Worm (Caenorhabditis elegans) whole organism, L4 larva: ENCODE measurements around the gene cyp-33C7.

Source experiments
- F10B5.3 ChIP-seq: sonication (generic microtip); optimal IDR thresholded peaks from 2 replicates; lab custom pipeline; 2016; ENCODE audit warnings: mild to moderate bottlenecking, missing genetic modification characterization, missing compliant biosample characterization
- Y48G9A.11 ChIP-seq: fragments of 200-800 bp; sonication (Bioruptor generic); IDR thresholded peaks from 2 replicates; pipeline ENCODE4 v1.3.6; 2022; ENCODE audit warnings: missing genetic modification reagents, missing genetic modification characterization, missing compliant biosample characterization
- ZK337.2 ChIP-seq: fragments of 200-800 bp; sonication (Bioruptor generic); IDR thresholded peaks from 2 replicates; pipeline ENCODE4 v1.3.6; 2022; ENCODE audit warnings: missing genetic modification reagents, missing genetic modification characterization, missing compliant biosample characterization
- aha-1 ChIP-seq: fragments of 150-350 bp; peaks from one replicate; lab custom pipeline; 2014; ENCODE audit warnings: missing biosample characterization, missing genetic modification characterization
- ceh-20 ChIP-seq: fragments of 200-800 bp; sonication (Bioruptor generic); IDR thresholded peaks from 2 replicates; pipeline ENCODE4 v1.3.6; 2022; ENCODE audit warnings: missing genetic modification reagents, missing genetic modification characterization, missing compliant biosample characterization
- ceh-62 ChIP-seq: sonication (generic microtip); optimal IDR thresholded peaks from 2 replicates; lab custom pipeline; 2017; ENCODE audit warnings: missing biosample characterization, missing genetic modification characterization
- dmd-6 ChIP-seq: fragments of 200-800 bp; sonication (Bioruptor generic); IDR thresholded peaks from 2 replicates; pipeline ENCODE4 v1.3.6; 2022; ENCODE audit warnings: missing genetic modification reagents, missing genetic modification characterization, missing compliant biosample characterization
- dmd-9 ChIP-seq: fragments of 200-800 bp; sonication (Bioruptor generic); IDR thresholded peaks from 2 replicates; pipeline ENCODE4 v1.3.6; 2022; ENCODE audit warnings: missing genetic modification reagents, missing genetic modification characterization, missing compliant biosample characterization
- fkh-10 ChIP-seq: fragments of 150-350 bp; optimal IDR thresholded peaks from 2 replicates; lab custom pipeline; 2014; ENCODE audit warnings: missing biosample characterization, missing genetic modification reagents, missing genetic modification characterization
- gei-8 ChIP-seq: fragments of 200-800 bp; sonication (Bioruptor generic); optimal IDR thresholded peaks from 2 replicates; lab custom pipeline; 2018; ENCODE audit warnings: mild to moderate bottlenecking, missing genetic modification characterization, missing compliant biosample characterization
- hif-1 ChIP-seq, 2 experiments: sonication (generic microtip); optimal IDR thresholded peaks; 2 replicates each; lab custom pipeline; 2016 to 2017; ENCODE audit warnings: missing compliant biosample characterization in 2 of 2, missing genetic modification characterization in 2 of 2, missing genetic modification reagents in 2 of 2, missing genotype in 2 of 2, mild to moderate bottlenecking in 1 of 2
- hlh-11 ChIP-seq: fragments of 200-800 bp; sonication (Bioruptor generic); optimal IDR thresholded peaks from 2 replicates; lab custom pipeline; 2018; ENCODE audit warnings: mild to moderate bottlenecking, missing genetic modification characterization, missing compliant biosample characterization
- hlh-30 ChIP-seq: sonication (generic microtip); optimal IDR thresholded peaks from 2 replicates; lab custom pipeline; 2017; ENCODE audit warnings: antibody characterized with exemption, mild to moderate bottlenecking, missing genetic modification characterization, missing compliant biosample characterization; ENCODE audit not compliant: insufficient read depth
- jun-1 ChIP-seq: fragments of 150-350 bp; optimal IDR thresholded peaks from 2 replicates; lab custom pipeline; 2014; ENCODE audit warnings: missing biosample characterization, missing genetic modification reagents, missing genetic modification characterization
- lim-7 ChIP-seq: fragments of 200-800 bp; sonication (Bioruptor generic); IDR thresholded peaks from 2 replicates; pipeline ENCODE4 v1.3.6; 2022; ENCODE audit warnings: missing genetic modification characterization, missing compliant biosample characterization
- lin-13 ChIP-seq: fragments of 150-350 bp; optimal IDR thresholded peaks from 2 replicates; lab custom pipeline; 2014; ENCODE audit warnings: missing biosample characterization, missing genetic modification reagents, missing genetic modification characterization
- lin-38 ChIP-seq: fragments of 200-800 bp; sonication (Bioruptor generic); IDR thresholded peaks from 2 replicates; pipeline ENCODE4 v1.3.6; 2022; ENCODE audit warnings: missing genetic modification reagents, missing genetic modification characterization, missing compliant biosample characterization
- mdl-1 ChIP-seq, 2 experiments: fragments of 150-350 bp in 1 of 2; sonication (generic microtip) in 1 of 2; optimal IDR thresholded peaks; 2 replicates each; lab custom pipeline; 2014 to 2017; ENCODE audit warnings: missing biosample characterization in 2 of 2, missing genetic modification characterization in 2 of 2
- mep-1 ChIP-seq: fragments of 150-350 bp; sonication (generic microtip); optimal IDR thresholded peaks from 3 replicates; lab custom pipeline; 2014; ENCODE audit warnings: missing biosample characterization, missing genetic modification characterization
- mes-2 ChIP-seq: sonication (generic microtip); optimal IDR thresholded peaks from 2 replicates; lab custom pipeline; 2016; ENCODE audit warnings: missing genotype, mild to moderate bottlenecking, missing genetic modification characterization, missing compliant biosample characterization; ENCODE audit not compliant: poor library complexity, severe bottlenecking
- nhr-111 ChIP-seq: fragments of 200-800 bp; sonication (Bioruptor generic); optimal IDR thresholded peaks from 2 replicates; lab custom pipeline; 2018; ENCODE audit warnings: mild to moderate bottlenecking, missing genetic modification characterization, missing compliant biosample characterization
- nhr-237 ChIP-seq: sonication (generic microtip); optimal IDR thresholded peaks from 2 replicates; lab custom pipeline; 2017; ENCODE audit warnings: missing biosample characterization, missing genetic modification characterization
- nhr-28 ChIP-seq: fragments of 150-350 bp; optimal IDR thresholded peaks from 2 replicates; lab custom pipeline; 2014; ENCODE audit warnings: missing biosample characterization, missing genetic modification characterization
- nhr-41 ChIP-seq: fragments of 200-800 bp; sonication (Bioruptor generic); IDR thresholded peaks from 2 replicates; pipeline ENCODE4 v1.3.6; 2022; ENCODE audit warnings: missing genetic modification reagents, missing genetic modification characterization, missing compliant biosample characterization
- nhr-42 ChIP-seq: fragments of 200-800 bp; sonication (Bioruptor generic); IDR thresholded peaks from 2 replicates; pipeline ENCODE4 v1.3.6; 2022; ENCODE audit warnings: missing genetic modification characterization, missing compliant biosample characterization
- nhr-77 ChIP-seq: fragments of 150-350 bp; optimal IDR thresholded peaks from 2 replicates; lab custom pipeline; 2014; ENCODE audit warnings: missing biosample characterization, missing genetic modification characterization
- pqm-1 ChIP-seq: sonication (generic microtip); optimal IDR thresholded peaks from 2 replicates; lab custom pipeline; 2017; ENCODE audit warnings: missing biosample characterization, missing genetic modification characterization
- saeg-2 ChIP-seq: fragments of 200-800 bp; sonication (Bioruptor generic); IDR thresholded peaks from 2 replicates; pipeline ENCODE4 v1.3.6; 2022; ENCODE audit warnings: missing genetic modification reagents, missing genetic modification characterization, missing compliant biosample characterization
- sdz-12 ChIP-seq: fragments of 200-800 bp; sonication (Bioruptor generic); optimal IDR thresholded peaks from 2 replicates; lab custom pipeline; 2018; ENCODE audit warnings: mild to moderate bottlenecking, missing genetic modification characterization, missing compliant biosample characterization
- tag-97 ChIP-seq: fragments of 200-800 bp; sonication (Bioruptor generic); IDR thresholded peaks from 2 replicates; pipeline ENCODE4 v1.3.6; 2022; ENCODE audit warnings: missing genetic modification characterization, missing compliant biosample characterization
- tra-1 ChIP-seq: fragments of 200-800 bp; sonication (Bioruptor generic); IDR thresholded peaks from 2 replicates; pipeline ENCODE4 v1.3.6; 2022; ENCODE audit warnings: missing genetic modification reagents, missing genetic modification characterization, missing compliant biosample characterization
- unc-62 ChIP-seq, 3 experiments: fragments of 150-350 bp in 1 of 3; sonication (generic microtip); optimal IDR thresholded peaks in 2 of 3; peaks in 1 of 3; 1 replicate in 1 of 3; 2 replicates in 2 of 3; lab custom pipeline; 2014 to 2017; ENCODE audit warnings: missing biosample characterization in 3 of 3, missing genetic modification characterization in 3 of 3, missing genetic modification reagents in 3 of 3, missing genotype in 1 of 3
- vab-7 ChIP-seq: fragments of 200-800 bp; sonication (Bioruptor generic); IDR thresholded peaks from 2 replicates; pipeline ENCODE4 v1.3.6; 2022; ENCODE audit warnings: missing genetic modification reagents, missing genetic modification characterization, missing compliant biosample characterization
- zfp-2 ChIP-seq: sonication (generic microtip); optimal IDR thresholded peaks from 2 replicates; lab custom pipeline; 2016; ENCODE audit warnings: mild to moderate bottlenecking, missing genetic modification characterization, missing compliant biosample characterization
- zfp-3 ChIP-seq: fragments of 200-800 bp; sonication (Bioruptor generic); conservative IDR thresholded peaks from 2 replicates; pipeline ENCODE4 v1.3.6; 2022; ENCODE audit warnings: missing genetic modification reagents, missing genetic modification characterization, missing compliant biosample characterization
- zip-11 ChIP-seq: fragments of 200-800 bp; sonication (Bioruptor generic); IDR thresholded peaks from 2 replicates; pipeline ENCODE4 v1.3.6; 2022; ENCODE audit warnings: missing genetic modification characterization, missing compliant biosample characterization
- zip-2 ChIP-seq: fragments of 150-350 bp; optimal IDR thresholded peaks from 2 replicates; lab custom pipeline; 2014; ENCODE audit warnings: missing biosample characterization, missing genetic modification characterization

Gene cyp-33C7

ce11 chrV:2277260-2277659 is 26.9 kb downstream of the cyp-33C7 start (continued):
- TF ChIP-seq vab-7 = no peak
- TF ChIP-seq mdl-1 (tag; optimal IDR thresholded peaks at IDR 0.05; lab: Kevin White, UChicago) = no peak
- no peak for TF ChIP-seq zfp-2 (tag; lab: Kevin White, UChicago)
- peak; percentile 26 for TF ChIP-seq lin-13 (GFP tag; lab: Kevin White, UChicago)
- no peak for TF ChIP-seq ceh-20 (GFP tag; lab: Robert Waterston, UW)
- no peak for TF ChIP-seq nhr-111
- TF ChIP-seq mep-1 (tag; lab: Kevin White, UChicago) = no peak
- TF ChIP-seq sdz-12 = no peak
- TF ChIP-seq Y48G9A.11 (GFP tag; lab: Robert Waterston, UW) = 0 out of 2 replicates have a peak, but pooled peaks have one; percentile 43
- no peak for TF ChIP-seq tag-97 (GFP tag; lab: Robert Waterston, UW)
- TF ChIP-seq dmd-9 = no peak
- TF ChIP-seq nhr-41 = no peak
- TF ChIP-seq hif-1 (tag; optimal IDR thresholded peaks at IDR 0.05; lab: Kevin White, UChicago) = no peak
- no peak for TF ChIP-seq jun-1 (tag; lab: Kevin White, UChicago)

- no peak for TF ChIP-seq ZK337.2
- TF ChIP-seq nhr-237 = no peak
- no peak for TF ChIP-seq F10B5.3 (tag; lab: Kevin White, UChicago)
- no peak for TF ChIP-seq nhr-77 (tag; lab: Kevin White, UChicago)
- peak in 1 of 2 experiments; percentile 9 for TF ChIP-seq mdl-1 (tag; optimal IDR thresholded peaks at IDR 0.05; lab: Kevin White, UChicago)
- peak; percentile 88 for TF ChIP-seq nhr-28 (tag; lab: Kevin White, UChicago)
- TF ChIP-seq jun-1 (tag; lab: Kevin White, UChicago) = no peak
- no peak for TF ChIP-seq lim-7 (GFP tag; lab: Robert Waterston, UW)
- TF ChIP-seq hlh-11 (tag; lab: Kevin White, UChicago) = peak; percentile 42
- peak; percentile 26; the same call in 1 of the 2 replicates for TF ChIP-seq dmd-6 (GFP tag; lab: Robert Waterston, UW)
- TF ChIP-seq hlh-30 (tag; lab: Kevin White, UChicago) = peak; percentile 81
- TF ChIP-seq lin-13 (GFP tag; lab: Kevin White, UChicago) = no peak
- no peak for TF ChIP-seq tra-1 (GFP tag; lab: Robert Waterston, UW)
- TF ChIP-seq pqm-1 (tag; lab: Kevin White, UChicago) = peak; percentile 17
- peak; percentile 7 for TF ChIP-seq mes-2 (tag; lab: Kevin White, UChicago)
- no peak for TF ChIP-seq zfp-3
- TF ChIP-seq nhr-42 (GFP tag; lab: Robert Waterston, UW) = no peak
- TF ChIP-seq aha-1 (tag; lab: Kevin White, UChicago) = peak; percentile 23
- TF ChIP-seq lin-38 = no peak
- TF ChIP-seq ceh-62 (tag; lab: Kevin White, UChicago) = no peak
- no peak for TF ChIP-seq zip-11
- TF ChIP-seq fkh-10 (GFP tag; lab: Kevin White, UChicago) = no peak
Observed at ce11 chrV:2278052-2278451, 27.7 kb downstream of the cyp-33C7 start, which contains the start of gene nhr-59. Gene nhr-59 (minus strand): TSS chrV:2278265.

ce11 chrV:2278543-2278942 is 28.2 kb downstream of the cyp-33C7 start, which contains the start of gene fbxa-137:
Gene fbxa-137 (plus strand): TSS chrV:2278816.
- peak in 1 of 2 experiments; percentile 69 for TF ChIP-seq unc-62 (GFP tag; optimal IDR thresholded peaks at IDR 0.05 in 1 of 2; lab: Kevin White, UChicago)
- no peak for TF ChIP-seq unc-62 (tag; optimal IDR thresholded peaks at IDR 0.05; lab: Kevin White, UChicago)
- no peak for TF ChIP-seq zip-2
- TF ChIP-seq zfp-2 (tag; lab: Kevin White, UChicago) = no peak
- no peak for TF ChIP-seq lin-38
- no peak for TF ChIP-seq saeg-2 (GFP tag; lab: Robert Waterston, UW)
- no peak for TF ChIP-seq gei-8
